Fruit fly (Drosophila melanogaster) whole organism: Measurements from ENCODE around the gene CG15549.

Experiments used
- CG8478 ChIP-seq: fragments of >200 bp; optimal IDR thresholded peaks from 2 replicates; lab custom pipeline; 2018; ENCODE audit warnings: inconsistent platforms
- Dll ChIP-seq: fragments of >200 bp; optimal IDR thresholded peaks from 2 replicates; lab custom pipeline; 2017
- EcR ChIP-seq, 2 experiments: fragments of >200 bp; optimal IDR thresholded peaks; 2 replicates each; lab custom pipeline; 2017; ENCODE audit warnings: missing biosample characterization in 2 of 2, missing genetic modification characterization in 2 of 2, missing genetic modification reagents in 2 of 2
- pan ChIP-seq: fragments of >200 bp; optimal IDR thresholded peaks from 2 replicates; lab custom pipeline; 2017
- psq ChIP-seq: fragments of >200 bp; optimal IDR thresholded peaks from 2 replicates; lab custom pipeline; 2017
- usp ChIP-seq: fragments of >200 bp; optimal IDR thresholded peaks from 2 replicates; lab custom pipeline; 2017; ENCODE audit warnings: missing biosample characterization, missing genetic modification characterization, mixed read lengths

The CG15549 gene

dm6 chr3R:30887711-30888549 lies 48.4 kb downstream of the CG15549 start:
- no peak for TF ChIP-seq Dll
- TF ChIP-seq psq = peak; percentile 25
- TF ChIP-seq EcR (GFP tag; optimal IDR thresholded peaks at IDR 0.05; lab: Kevin White, UChicago) = no peak
- no peak for TF ChIP-seq CG8478
- no peak for TF ChIP-seq usp (GFP tag; lab: Kevin White, UChicago)
- TF ChIP-seq pan (lab: Kevin White, UChicago) = no peak

- TF ChIP-seq usp (GFP tag; lab: Kevin White, UChicago) = no peak
- TF ChIP-seq pan (lab: Kevin White, UChicago) = no peak
- TF ChIP-seq psq = no peak
- TF ChIP-seq EcR (GFP tag; optimal IDR thresholded peaks at IDR 0.05; lab: Kevin White, UChicago) = no peak
- TF ChIP-seq CG8478 = no peak
- TF ChIP-seq Dll = no peak
These were observed 49.0 kb downstream of the CG15549 start for dm6 chr3R:30887302-30887701.

dm6 chr3R:30886850-30887249 lies 49.5 kb downstream of the CG15549 start:
- TF ChIP-seq Dll = no peak
- no peak for TF ChIP-seq psq
- no peak for TF ChIP-seq CG8478
- TF ChIP-seq EcR (GFP tag; optimal IDR thresholded peaks at IDR 0.05; lab: Kevin White, UChicago) = no peak
- TF ChIP-seq pan (lab: Kevin White, UChicago) = no peak
- TF ChIP-seq usp (GFP tag; lab: Kevin White, UChicago) = no peak
